Fruit fly (Drosophila melanogaster) S2 (cell line): ENCODE measurements around the gene CG5577.

ENCODE experiments used
- CG8478 ChIP-seq: fragments of >200 bp; optimal IDR thresholded peaks from 2 replicates; lab custom pipeline; 2018
- CTCF ChIP-seq, 2 experiments: fragments of >200 bp; optimal IDR thresholded peaks; 2 replicates each; lab custom pipeline; 2018

dm6 chr3L:17886545-17886944, 45.3 kb upstream of the CG5577 start, which contains the start of gene CG16775:
- TF ChIP-seq CTCF (optimal IDR thresholded peaks at IDR 0.05; lab: Kevin White, UChicago) (no peak), CG8478 (lab: Kevin White, UChicago) (no peak)
